Fruit fly (Drosophila melanogaster) whole organism, pupa: ENCODE data around the gene Pde11.

Experiments
- CG10348 ChIP-seq: fragments of 200-800 bp; sonication (Bioruptor generic); IDR thresholded peaks from 2 replicates; pipeline ENCODE4 v1.3.6; 2022; ENCODE audit warnings: missing biosample characterization, missing genetic modification characterization
- CG12605 ChIP-seq: fragments of 200-800 bp; sonication (Bioruptor generic); IDR thresholded peaks from 2 replicates; pipeline ENCODE4 v1.3.6; 2022; ENCODE audit warnings: missing biosample characterization, missing genetic modification characterization
- CG13204 ChIP-seq: fragments of 200-800 bp; sonication (Bioruptor generic); optimal IDR thresholded peaks from 2 replicates; lab custom pipeline; 2018; ENCODE audit warnings: missing biosample characterization, mild to moderate bottlenecking, missing genetic modification characterization, moderate library complexity
- CG14655 ChIP-seq: fragments of 200-800 bp; sonication (Bioruptor generic); optimal IDR thresholded peaks from 3 replicates; lab custom pipeline; 2017; ENCODE audit warnings: mild to moderate bottlenecking, missing biosample characterization, missing genetic modification reagents, missing genetic modification characterization
- CG15710 ChIP-seq: fragments of 200-800 bp; sonication (Bioruptor generic); optimal IDR thresholded peaks from 2 replicates; lab custom pipeline; 2018; ENCODE audit warnings: missing biosample characterization, mild to moderate bottlenecking, missing genetic modification characterization, moderate library complexity
- CG17806 ChIP-seq: fragments of 200-800 bp; sonication (Bioruptor generic); optimal IDR thresholded peaks from 2 replicates; lab custom pipeline; 2018; ENCODE audit warnings: missing biosample characterization, mild to moderate bottlenecking, missing genetic modification characterization, moderate library complexity
- CG32121 ChIP-seq: fragments of 200-800 bp; sonication (Bioruptor generic); IDR thresholded peaks from 2 replicates; pipeline ENCODE4 v1.3.6; 2022; ENCODE audit warnings: missing biosample characterization, missing genetic modification characterization
- CG34367 ChIP-seq: fragments of 200-800 bp; sonication (Bioruptor generic); optimal IDR thresholded peaks from 2 replicates; lab custom pipeline; 2018; ENCODE audit warnings: missing biosample characterization, mild to moderate bottlenecking, missing genetic modification characterization
- CG4496 ChIP-seq: fragments of 200-800 bp; sonication (Bioruptor generic); IDR thresholded peaks from 3 replicates; pipeline ENCODE4 v1.3.6; 2022; ENCODE audit warnings: missing biosample characterization, missing genetic modification characterization
- CG8159 ChIP-seq: fragments of 200-800 bp; sonication (Bioruptor generic); optimal IDR thresholded peaks from 3 replicates; lab custom pipeline; 2018; ENCODE audit warnings: missing biosample characterization, mild to moderate bottlenecking, missing genetic modification characterization, moderate library complexity
- CG8301 ChIP-seq: fragments of 200-800 bp; sonication (Bioruptor generic); optimal IDR thresholded peaks from 2 replicates; lab custom pipeline; 2018; ENCODE audit warnings: missing biosample characterization, mild to moderate bottlenecking, missing genetic modification characterization
- CG9948 ChIP-seq: fragments of 200-800 bp; sonication (Bioruptor generic); optimal IDR thresholded peaks from 2 replicates; lab custom pipeline; 2018; ENCODE audit warnings: missing biosample characterization, mild to moderate bottlenecking, missing genetic modification characterization, moderate library complexity
- D1 ChIP-seq: fragments of 200-800 bp; sonication (Bioruptor generic); optimal IDR thresholded peaks from 2 replicates; lab custom pipeline; 2018; ENCODE audit warnings: missing biosample characterization, mild to moderate bottlenecking, missing genetic modification characterization, moderate library complexity
- EcR ChIP-seq: fragments of 200-800 bp; sonication (Bioruptor generic); optimal IDR thresholded peaks from 3 replicates; lab custom pipeline; 2019; ENCODE audit warnings: missing biosample characterization, missing genetic modification characterization, mild to moderate bottlenecking, moderate library complexity, missing genetic modification reagents
- Ets98B ChIP-seq: fragments of 200-800 bp; sonication (Bioruptor generic); IDR thresholded peaks from 2 replicates; pipeline ENCODE4 v1.3.6; 2022; ENCODE audit warnings: missing biosample characterization, missing genetic modification characterization
- Pif1A ChIP-seq: fragments of 200-800 bp; sonication (Bioruptor generic); optimal IDR thresholded peaks from 3 replicates; lab custom pipeline; 2016; ENCODE audit warnings: missing biosample characterization, missing genetic modification characterization
- Pif1B ChIP-seq: fragments of 200-800 bp; sonication (Bioruptor generic); optimal IDR thresholded peaks from 3 replicates; lab custom pipeline; 2016; ENCODE audit warnings: missing biosample characterization, missing genetic modification characterization
- Snoo ChIP-seq: fragments of 200-800 bp; sonication (Bioruptor generic); optimal IDR thresholded peaks from 3 replicates; lab custom pipeline; 2017; ENCODE audit warnings: missing biosample characterization, mild to moderate bottlenecking, missing genetic modification characterization, inconsistent platforms
- fd96Ca ChIP-seq: fragments of 200-800 bp; sonication (Bioruptor generic); IDR thresholded peaks from 3 replicates; pipeline ENCODE4 v1.3.6; 2022; ENCODE audit warnings: missing biosample characterization, missing genetic modification characterization
- gl ChIP-seq: fragments of 200-800 bp; sonication (Bioruptor generic); optimal IDR thresholded peaks from 2 replicates; lab custom pipeline; 2018; ENCODE audit warnings: missing biosample characterization, mild to moderate bottlenecking, missing genetic modification characterization
- rn ChIP-seq: fragments of 200-800 bp; sonication (Bioruptor generic); IDR thresholded peaks from 2 replicates; pipeline ENCODE4 v1.3.6; 2022; ENCODE audit warnings: missing biosample characterization, missing genetic modification characterization

Pde11 gene

dm6 chr2L:18617003-18617402 lies 26.9 kb upstream of the Pde11 start, which contains the start of gene MESR3:
Gene MESR3, plus strand, starts transcription at chr2L:18617256.
- no peak for TF ChIP-seq gl (tag; lab: Kevin White, UChicago)
- peak; percentile 82 for TF ChIP-seq CG32121
- TF ChIP-seq CG15710 (tag; lab: Kevin White, UChicago), result peak; percentile 29
- TF ChIP-seq CG4496 (GFP tag; lab: Robert Waterston, UW), result peak; percentile 72
- no peak for TF ChIP-seq Pif1B (GFP tag; lab: Kevin White, UChicago)
- TF ChIP-seq CG14655 (GFP tag; lab: Kevin White, UChicago), result no peak
- TF ChIP-seq EcR, result no peak
- peak; percentile 86 for TF ChIP-seq Ets98B (GFP tag; lab: Robert Waterston, UW)
- peak; percentile 71 for TF ChIP-seq CG8301
- TF ChIP-seq CG17806 (tag; lab: Kevin White, UChicago), result peak; percentile 80
- no peak for TF ChIP-seq Pif1A (GFP tag; lab: Kevin White, UChicago)
- peak; percentile 72 for TF ChIP-seq CG12605 (GFP tag; lab: Robert Waterston, UW)
- no peak for TF ChIP-seq CG13204 (GFP tag; lab: Kevin White, UChicago)
- TF ChIP-seq rn (GFP tag; lab: Robert Waterston, UW), result 0 out of 2 replicates have a peak, but pooled peaks have one; percentile 10
- TF ChIP-seq CG10348 (GFP tag; lab: Robert Waterston, UW), result no peak
- TF ChIP-seq CG8159 (tag; lab: Kevin White, UChicago), result peak; percentile 78
- TF ChIP-seq CG34367 (tag; lab: Kevin White, UChicago), result peak; percentile 35
- peak; percentile 63; the same call in 2 of the 3 replicates for TF ChIP-seq fd96Ca (GFP tag; lab: Robert Waterston, UW)
- TF ChIP-seq CG9948 (tag; lab: Kevin White, UChicago), result peak; percentile 53
- TF ChIP-seq D1, result peak; percentile 83
- TF ChIP-seq Snoo (tag; lab: Kevin White, UChicago), result peak; percentile 64

dm6 chr2L:18616019-18616418 lies 25.9 kb upstream of the Pde11 start, which contains the start of gene IFT46:
Gene IFT46, minus strand, starts transcription at chr2L:18616106.
- TF ChIP-seq CG17806 (tag; lab: Kevin White, UChicago) (peak; percentile 23), CG32121 (no peak)

dm6 chr2L:18612106-18612505 lies 22.0 kb upstream of the Pde11 start, which contains the start of gene Atac2:
Gene Atac2, minus strand, starts transcription at chr2L:18612249.
- TF ChIP-seq CG12605 (GFP tag; lab: Robert Waterston, UW) (no peak), CG13204 (GFP tag; lab: Kevin White, UChicago) (no peak), CG9948 (tag; lab: Kevin White, UChicago) (no peak)
- TF ChIP-seq, all 21 proteins: peak for 0

- TF ChIP-seq CG8301, result no peak
These were observed 16.5 kb upstream of the Pde11 start, which contains the start of gene CG10333 for dm6 chr2L:18606642-18607041. Gene CG10333, plus strand, starts transcription at chr2L:18606832.

dm6 chr2L:18605549-18605948 lies 15.4 kb upstream of the Pde11 start, which contains the start of gene CG31789:
Gene CG31789, plus strand, starts transcription at chr2L:18605928.
- TF ChIP-seq Snoo (tag; lab: Kevin White, UChicago) (no peak), Pif1A (GFP tag; lab: Kevin White, UChicago) (no peak), Ets98B (GFP tag; lab: Robert Waterston, UW) (no peak), CG9948 (tag; lab: Kevin White, UChicago) (no peak), CG15710 (tag; lab: Kevin White, UChicago) (no peak), fd96Ca (GFP tag; lab: Robert Waterston, UW) (no peak), gl (tag; lab: Kevin White, UChicago) (no peak), Pif1B (GFP tag; lab: Kevin White, UChicago) (no peak), CG4496 (GFP tag; lab: Robert Waterston, UW) (no peak), CG10348 (GFP tag; lab: Robert Waterston, UW) (no peak), CG34367 (tag; lab: Kevin White, UChicago) (no peak)

dm6 chr2L:18604986-18605385 lies 14.8 kb upstream of the Pde11 start, which contains the start of gene CG10413:
Gene CG10413, minus strand, starts transcription at chr2L:18605249.
- TF ChIP-seq CG15710 (tag; lab: Kevin White, UChicago), result peak; percentile 98
- peak; percentile 98 for TF ChIP-seq fd96Ca (GFP tag; lab: Robert Waterston, UW)
- peak; percentile 98 for TF ChIP-seq CG8301
- TF ChIP-seq D1, result peak; percentile 93
- TF ChIP-seq Ets98B (GFP tag; lab: Robert Waterston, UW), result peak; percentile 97
- peak; percentile 92 for TF ChIP-seq CG12605 (GFP tag; lab: Robert Waterston, UW)
- TF ChIP-seq CG17806 (tag; lab: Kevin White, UChicago), result peak; percentile 98
- no peak for TF ChIP-seq CG13204 (GFP tag; lab: Kevin White, UChicago)
- peak; percentile 97 for TF ChIP-seq CG9948 (tag; lab: Kevin White, UChicago)
- TF ChIP-seq CG32121, result peak; percentile 98
- TF ChIP-seq CG34367 (tag; lab: Kevin White, UChicago), result peak; percentile 96
- TF ChIP-seq Pif1A (GFP tag; lab: Kevin White, UChicago), result peak; percentile 99
- peak; percentile 90 for TF ChIP-seq rn (GFP tag; lab: Robert Waterston, UW)
- TF ChIP-seq Pif1B (GFP tag; lab: Kevin White, UChicago), result peak; percentile 98
- peak; percentile 98 for TF ChIP-seq CG4496 (GFP tag; lab: Robert Waterston, UW)
- TF ChIP-seq CG10348 (GFP tag; lab: Robert Waterston, UW), result peak; percentile 90
- peak; percentile 97 for TF ChIP-seq CG14655 (GFP tag; lab: Kevin White, UChicago)
- peak; percentile 0 for TF ChIP-seq EcR
- TF ChIP-seq CG8159 (tag; lab: Kevin White, UChicago), result peak; percentile 98
- TF ChIP-seq Snoo (tag; lab: Kevin White, UChicago), result peak; percentile 98
- peak; percentile 94 for TF ChIP-seq gl (tag; lab: Kevin White, UChicago)
